Worm (Caenorhabditis elegans) whole organism, L4 larva: ENCODE data around the gene C01G12.5.

Experiments
- D1046.2 ChIP-seq: fragments of 200-800 bp; sonication (Bioruptor generic); IDR thresholded peaks from 2 replicates; pipeline ENCODE4 v1.3.6; 2022; ENCODE audit warnings: missing genetic modification characterization, missing compliant biosample characterization
- F10B5.3 ChIP-seq: sonication (generic microtip); optimal IDR thresholded peaks from 2 replicates; lab custom pipeline; 2016; ENCODE audit warnings: mild to moderate bottlenecking, missing genetic modification characterization, missing compliant biosample characterization
- F37D6.2 ChIP-seq: sonication (generic microtip); optimal IDR thresholded peaks from 2 replicates; lab custom pipeline; 2016; ENCODE audit warnings: mild to moderate bottlenecking, missing genetic modification characterization, missing compliant biosample characterization
- F44E2.7 ChIP-seq: fragments of 200-800 bp; sonication (Bioruptor generic); IDR thresholded peaks from 2 replicates; pipeline ENCODE4 v2.1.2; 2022; ENCODE audit warnings: missing genetic modification characterization, missing compliant biosample characterization
- F49E8.2 ChIP-seq: sonication (generic microtip); optimal IDR thresholded peaks from 2 replicates; lab custom pipeline; 2016; ENCODE audit warnings: missing compliant biosample characterization, mild to moderate bottlenecking, missing genetic modification characterization, borderline replicate concordance
- Y75B8A.6 ChIP-seq: fragments of 200-800 bp; sonication (Bioruptor generic); IDR thresholded peaks from 2 replicates; pipeline ENCODE4 v1.3.6; 2022; ENCODE audit warnings: missing genetic modification reagents, missing genetic modification characterization, missing compliant biosample characterization
- ZK546.5 ChIP-seq, 2 experiments: sonication (generic microtip); optimal IDR thresholded peaks; 2 replicates each; lab custom pipeline; 2017; ENCODE audit warnings: missing biosample characterization in 2 of 2, missing genetic modification characterization in 2 of 2
- aha-1 ChIP-seq: fragments of 150-350 bp; peaks from one replicate; lab custom pipeline; 2014; ENCODE audit warnings: missing biosample characterization, missing genetic modification characterization
- aly-2 ChIP-seq: sonication (generic microtip); optimal IDR thresholded peaks from 2 replicates; lab custom pipeline; 2018; ENCODE audit warnings: missing biosample characterization, missing genetic modification characterization
- ama-1 ChIP-seq: fragments of 150-350 bp; optimal IDR thresholded peaks from 2 replicates; lab custom pipeline; 2014; ENCODE audit warnings: inconsistent platforms, mixed read lengths
- ceh-20 ChIP-seq: fragments of 200-800 bp; sonication (Bioruptor generic); IDR thresholded peaks from 2 replicates; pipeline ENCODE4 v1.3.6; 2022; ENCODE audit warnings: missing genetic modification reagents, missing genetic modification characterization, missing compliant biosample characterization
- ceh-32 ChIP-seq: sonication (generic microtip); optimal IDR thresholded peaks from 2 replicates; lab custom pipeline; 2016; ENCODE audit warnings: mild to moderate bottlenecking, missing genetic modification characterization, missing compliant biosample characterization; ENCODE audit not compliant: poor library complexity
- ceh-62 ChIP-seq: sonication (generic microtip); optimal IDR thresholded peaks from 2 replicates; lab custom pipeline; 2017; ENCODE audit warnings: missing biosample characterization, missing genetic modification characterization
- ces-1 ChIP-seq: fragments of 150-350 bp; sonication (generic microtip); optimal IDR thresholded peaks from 4 replicates; lab custom pipeline; 2014; ENCODE audit warnings: missing biosample characterization, missing genetic modification reagents, missing genetic modification characterization
- ctbp-1 ChIP-seq: fragments of 200-800 bp; sonication (Bioruptor generic); IDR thresholded peaks from 2 replicates; pipeline ENCODE4 v1.3.6; 2022; ENCODE audit warnings: missing genetic modification reagents, missing genetic modification characterization, missing compliant biosample characterization
- daf-8 ChIP-seq: fragments of 200-800 bp; sonication (Bioruptor generic); IDR thresholded peaks from 2 replicates; pipeline ENCODE4 v1.3.6; 2022; ENCODE audit warnings: missing genetic modification characterization, missing compliant biosample characterization
- dmd-6 ChIP-seq: fragments of 200-800 bp; sonication (Bioruptor generic); IDR thresholded peaks from 2 replicates; pipeline ENCODE4 v1.3.6; 2022; ENCODE audit warnings: missing genetic modification reagents, missing genetic modification characterization, missing compliant biosample characterization
- dmd-8 ChIP-seq: fragments of 200-800 bp; sonication (Bioruptor generic); IDR thresholded peaks from 2 replicates; pipeline ENCODE4 v1.3.6; 2022; ENCODE audit warnings: missing genetic modification characterization, missing compliant biosample characterization
- dmd-9 ChIP-seq: fragments of 200-800 bp; sonication (Bioruptor generic); IDR thresholded peaks from 2 replicates; pipeline ENCODE4 v1.3.6; 2022; ENCODE audit warnings: missing genetic modification reagents, missing genetic modification characterization, missing compliant biosample characterization
- dpl-1 ChIP-seq: fragments of 150-350 bp; optimal IDR thresholded peaks from 2 replicates; lab custom pipeline; 2014; ENCODE audit warnings: missing biosample characterization, missing genetic modification reagents, missing genetic modification characterization
- duxl-1 ChIP-seq: sonication (generic microtip); optimal IDR thresholded peaks from 2 replicates; lab custom pipeline; 2016; ENCODE audit warnings: mild to moderate bottlenecking, missing genetic modification characterization, moderate library complexity, missing compliant biosample characterization; ENCODE audit not compliant: poor library complexity
- fkh-10 ChIP-seq: fragments of 150-350 bp; optimal IDR thresholded peaks from 2 replicates; lab custom pipeline; 2014; ENCODE audit warnings: missing biosample characterization, missing genetic modification reagents, missing genetic modification characterization
- gei-8 ChIP-seq: fragments of 200-800 bp; sonication (Bioruptor generic); optimal IDR thresholded peaks from 2 replicates; lab custom pipeline; 2018; ENCODE audit warnings: mild to moderate bottlenecking, missing genetic modification characterization, missing compliant biosample characterization
- hif-1 ChIP-seq, 2 experiments: sonication (generic microtip); optimal IDR thresholded peaks; 2 replicates each; lab custom pipeline; 2016 to 2017; ENCODE audit warnings: missing compliant biosample characterization in 2 of 2, missing genetic modification characterization in 2 of 2, missing genetic modification reagents in 2 of 2, missing genotype in 2 of 2, mild to moderate bottlenecking in 1 of 2
- hlh-11 ChIP-seq: fragments of 200-800 bp; sonication (Bioruptor generic); optimal IDR thresholded peaks from 2 replicates; lab custom pipeline; 2018; ENCODE audit warnings: mild to moderate bottlenecking, missing genetic modification characterization, missing compliant biosample characterization
- hlh-30 ChIP-seq: sonication (generic microtip); optimal IDR thresholded peaks from 2 replicates; lab custom pipeline; 2017; ENCODE audit warnings: antibody characterized with exemption, mild to moderate bottlenecking, missing genetic modification characterization, missing compliant biosample characterization; ENCODE audit not compliant: insufficient read depth
- jun-1 ChIP-seq: fragments of 150-350 bp; optimal IDR thresholded peaks from 2 replicates; lab custom pipeline; 2014; ENCODE audit warnings: missing biosample characterization, missing genetic modification reagents, missing genetic modification characterization
- lin-1 ChIP-seq: fragments of 200-800 bp; sonication (Bioruptor generic); IDR thresholded peaks from 2 replicates; pipeline ENCODE4 v1.3.6; 2022; ENCODE audit warnings: missing genetic modification reagents, missing genetic modification characterization, missing compliant biosample characterization
- lin-13 ChIP-seq: fragments of 150-350 bp; optimal IDR thresholded peaks from 2 replicates; lab custom pipeline; 2014; ENCODE audit warnings: missing biosample characterization, missing genetic modification reagents, missing genetic modification characterization
- lin-38 ChIP-seq: fragments of 200-800 bp; sonication (Bioruptor generic); IDR thresholded peaks from 2 replicates; pipeline ENCODE4 v1.3.6; 2022; ENCODE audit warnings: missing genetic modification reagents, missing genetic modification characterization, missing compliant biosample characterization
- lsy-2 ChIP-seq, 2 experiments: fragments of 150-350 bp in 1 of 2; sonication (generic microtip) in 1 of 2; optimal IDR thresholded peaks; 2 replicates each; lab custom pipeline; 2014 to 2017; ENCODE audit warnings: missing biosample characterization in 2 of 2, missing genetic modification characterization in 2 of 2
- madf-5 ChIP-seq, 2 experiments: fragments of 200-800 bp; sonication (Bioruptor generic); IDR thresholded peaks; 2 replicates each; pipeline ENCODE4 v1.3.6; 2022; ENCODE audit warnings: missing compliant biosample characterization in 2 of 2, missing genetic modification characterization in 2 of 2
- mep-1 ChIP-seq: fragments of 150-350 bp; sonication (generic microtip); optimal IDR thresholded peaks from 3 replicates; lab custom pipeline; 2014; ENCODE audit warnings: missing biosample characterization, missing genetic modification characterization
- mxl-2 ChIP-seq: fragments of 200-800 bp; sonication (Bioruptor generic); conservative IDR thresholded peaks from 2 replicates; pipeline ENCODE4 v1.3.6; 2022; ENCODE audit warnings: missing genetic modification reagents, missing genetic modification characterization, missing compliant biosample characterization
- nhr-102 ChIP-seq: sonication (generic microtip); optimal IDR thresholded peaks from 2 replicates; lab custom pipeline; 2016; ENCODE audit warnings: mild to moderate bottlenecking, missing genetic modification characterization, moderate library complexity, missing compliant biosample characterization
- nhr-111 ChIP-seq: fragments of 200-800 bp; sonication (Bioruptor generic); optimal IDR thresholded peaks from 2 replicates; lab custom pipeline; 2018; ENCODE audit warnings: mild to moderate bottlenecking, missing genetic modification characterization, missing compliant biosample characterization
- nhr-28 ChIP-seq: fragments of 150-350 bp; optimal IDR thresholded peaks from 2 replicates; lab custom pipeline; 2014; ENCODE audit warnings: missing biosample characterization, missing genetic modification characterization
- nhr-42 ChIP-seq: fragments of 200-800 bp; sonication (Bioruptor generic); IDR thresholded peaks from 2 replicates; pipeline ENCODE4 v1.3.6; 2022; ENCODE audit warnings: missing genetic modification characterization, missing compliant biosample characterization
- nhr-77 ChIP-seq: fragments of 150-350 bp; optimal IDR thresholded peaks from 2 replicates; lab custom pipeline; 2014; ENCODE audit warnings: missing biosample characterization, missing genetic modification characterization
- php-3 ChIP-seq: fragments of 200-800 bp; sonication (Bioruptor generic); IDR thresholded peaks from 2 replicates; pipeline ENCODE4 v1.3.6; 2022; ENCODE audit warnings: missing genetic modification reagents, missing genetic modification characterization, missing compliant biosample characterization
- pqm-1 ChIP-seq: sonication (generic microtip); optimal IDR thresholded peaks from 2 replicates; lab custom pipeline; 2017; ENCODE audit warnings: missing biosample characterization, missing genetic modification characterization
- rbr-2 ChIP-seq: sonication (generic microtip); optimal IDR thresholded peaks from 2 replicates; lab custom pipeline; 2016; ENCODE audit warnings: missing genotype, missing genetic modification characterization, missing compliant biosample characterization
- saeg-2 ChIP-seq: fragments of 200-800 bp; sonication (Bioruptor generic); IDR thresholded peaks from 2 replicates; pipeline ENCODE4 v1.3.6; 2022; ENCODE audit warnings: missing genetic modification reagents, missing genetic modification characterization, missing compliant biosample characterization
- skn-1 ChIP-seq: fragments of 150-350 bp; optimal IDR thresholded peaks from 2 replicates; lab custom pipeline; 2014; ENCODE audit warnings: missing biosample characterization, missing genetic modification characterization
- spr-1 ChIP-seq: sonication (generic microtip); optimal IDR thresholded peaks from 2 replicates; lab custom pipeline; 2016; ENCODE audit warnings: mild to moderate bottlenecking, missing genetic modification characterization, missing compliant biosample characterization
- spr-3 ChIP-seq: fragments of 200-800 bp; sonication (Bioruptor generic); optimal IDR thresholded peaks from 2 replicates; lab custom pipeline; 2018; ENCODE audit warnings: mild to moderate bottlenecking, missing genetic modification characterization, missing compliant biosample characterization
- tag-97 ChIP-seq: fragments of 200-800 bp; sonication (Bioruptor generic); IDR thresholded peaks from 2 replicates; pipeline ENCODE4 v1.3.6; 2022; ENCODE audit warnings: missing genetic modification characterization, missing compliant biosample characterization
- tra-1 ChIP-seq: fragments of 200-800 bp; sonication (Bioruptor generic); IDR thresholded peaks from 2 replicates; pipeline ENCODE4 v1.3.6; 2022; ENCODE audit warnings: missing genetic modification reagents, missing genetic modification characterization, missing compliant biosample characterization
- unc-39 ChIP-seq: sonication (generic microtip); optimal IDR thresholded peaks from 2 replicates; lab custom pipeline; 2017; ENCODE audit warnings: missing biosample characterization, missing genetic modification characterization
- zip-2 ChIP-seq: fragments of 150-350 bp; optimal IDR thresholded peaks from 2 replicates; lab custom pipeline; 2014; ENCODE audit warnings: missing biosample characterization, missing genetic modification characterization
- ztf-7 ChIP-seq: fragments of 150-350 bp; optimal IDR thresholded peaks from 2 replicates; lab custom pipeline; 2014; ENCODE audit warnings: missing biosample characterization, missing genetic modification characterization

The C01G12.5 gene

ce11 chrII:14599933-14600630, 12.8 kb upstream of the C01G12.5 start (continued):
- TF ChIP-seq hlh-11 (tag; lab: Kevin White, UChicago) (peak; percentile 34), fkh-10 (GFP tag; lab: Kevin White, UChicago) (no peak), unc-39 (tag; lab: Kevin White, UChicago) (no peak), nhr-111 (GFP tag; lab: Kevin White, UChicago) (no peak), hif-1 (tag; optimal IDR thresholded peaks at IDR 0.05; lab: Kevin White, UChicago) (peak in 1 of 2 experiments; percentile 28), lin-38 (GFP tag; lab: Robert Waterston, UW) (no peak), php-3 (peak; percentile 74; the same call in 1 of the 2 replicates), nhr-102 (tag; lab: Kevin White, UChicago) (no peak), ceh-32 (tag; lab: Kevin White, UChicago) (no peak), duxl-1 (tag; lab: Kevin White, UChicago) (no peak), mep-1 (tag; lab: Kevin White, UChicago) (peak; percentile 14), saeg-2 (GFP tag; lab: Robert Waterston, UW) (0 out of 2 replicates have a peak, but pooled peaks have one; percentile 57), madf-5 (GFP tag; IDR thresholded peaks at IDR 0.05; lab: Robert Waterston, UW) (no peak), zip-2 (no peak), ama-1 (lab: Kevin White, UChicago) (no peak), spr-1 (tag; lab: Kevin White, UChicago) (no peak), nhr-77 (tag; lab: Kevin White, UChicago) (peak; percentile 87), F49E8.2 (no peak), dpl-1 (GFP tag; lab: Kevin White, UChicago) (no peak), lin-13 (GFP tag; lab: Kevin White, UChicago) (no peak), aha-1 (tag; lab: Kevin White, UChicago) (peak; percentile 97), Y75B8A.6 (GFP tag; lab: Robert Waterston, UW) (no peak), mxl-2 (GFP tag; lab: Robert Waterston, UW) (no peak), D1046.2 (GFP tag; lab: Robert Waterston, UW) (no peak), daf-8 (no peak), F44E2.7 (GFP tag; lab: Robert Waterston, UW) (no peak), F10B5.3 (tag; lab: Kevin White, UChicago) (no peak), dmd-9 (no peak), tra-1 (GFP tag; lab: Robert Waterston, UW) (no peak), nhr-42 (GFP tag; lab: Robert Waterston, UW) (no peak), pqm-1 (tag; lab: Kevin White, UChicago) (peak; percentile 61), skn-1 (no peak), jun-1 (no peak), nhr-28 (peak; percentile 85), tag-97 (GFP tag; lab: Robert Waterston, UW) (no peak), spr-3 (no peak), ces-1 (GFP tag; lab: Kevin White, UChicago) (no peak), dmd-8 (no peak), F37D6.2 (tag; lab: Kevin White, UChicago) (no peak), hlh-30 (tag; lab: Kevin White, UChicago) (peak; percentile 32), aly-2 (tag; lab: Kevin White, UChicago) (no peak), dmd-6 (GFP tag; lab: Robert Waterston, UW) (peak; percentile 40), ztf-7 (tag; lab: Kevin White, UChicago) (no peak), lsy-2 (tag; optimal IDR thresholded peaks at IDR 0.05; lab: Kevin White, UChicago) (peak in 1 of 2 experiments; percentile 33), ZK546.5 (tag; optimal IDR thresholded peaks at IDR 0.05; lab: Kevin White, UChicago) (no peak), gei-8 (GFP tag; lab: Kevin White, UChicago) (no peak), lin-1 (0 out of 2 replicates have a peak, but pooled peaks have one; percentile 22), ceh-20 (GFP tag; lab: Robert Waterston, UW) (no peak; the same call in 1 of the 2 replicates), ceh-62 (tag; lab: Kevin White, UChicago) (no peak), rbr-2 (tag; lab: Kevin White, UChicago) (no peak), ctbp-1 (GFP tag; lab: Robert Waterston, UW) (no peak)
